Fruit fly (Drosophila melanogaster) whole organism, embryonic: ENCODE data around the gene CG42674.

Experiments
- Abd-B ChIP-seq: fragments of 200-800 bp; sonication (Bioruptor generic); optimal IDR thresholded peaks from 2 replicates; lab custom pipeline; 2018; ENCODE audit warnings: missing biosample characterization, mild to moderate bottlenecking, missing genetic modification characterization, moderate library complexity
- CG10209 ChIP-seq: fragments of 200-800 bp; sonication (Bioruptor generic); optimal IDR thresholded peaks from 3 replicates; lab custom pipeline; 2017; ENCODE audit warnings: missing biosample characterization, mild to moderate bottlenecking, missing genetic modification characterization, missing genetic modification reagents
- CG12071 ChIP-seq: fragments of 200-800 bp; sonication (Bioruptor generic); optimal IDR thresholded peaks from 3 replicates; lab custom pipeline; 2018; ENCODE audit warnings: missing biosample characterization, mild to moderate bottlenecking, missing genetic modification characterization
- CG1233 ChIP-seq: fragments of 200-800 bp; sonication (Bioruptor generic); optimal IDR thresholded peaks from 4 replicates; lab custom pipeline; 2018; ENCODE audit warnings: missing biosample characterization, mild to moderate bottlenecking, missing genetic modification characterization
- CG13624 ChIP-seq: fragments of 200-800 bp; sonication (Bioruptor generic); optimal IDR thresholded peaks from 2 replicates; lab custom pipeline; 2016; ENCODE audit warnings: missing biosample characterization, missing genetic modification characterization
- CG14965 ChIP-seq: fragments of 200-800 bp; sonication (Bioruptor generic); optimal IDR thresholded peaks from 2 replicates; lab custom pipeline; 2016; ENCODE audit warnings: missing biosample characterization, missing genetic modification characterization, borderline replicate concordance
- CG15011 ChIP-seq: fragments of 200-800 bp; sonication (Bioruptor generic); optimal IDR thresholded peaks from 3 replicates; lab custom pipeline; 2018; ENCODE audit warnings: missing biosample characterization, mild to moderate bottlenecking, missing genetic modification characterization
- CG1647 ChIP-seq: fragments of 200-800 bp; sonication (Bioruptor generic); optimal IDR thresholded peaks from 3 replicates; lab custom pipeline; 2016; ENCODE audit warnings: missing biosample characterization, missing genetic modification characterization
- CG16779 ChIP-seq: fragments of 200-800 bp; sonication (Bioruptor generic); IDR thresholded peaks from 2 replicates; pipeline ENCODE4 v1.3.6; 2022; ENCODE audit warnings: missing biosample characterization, missing genetic modification characterization
- CG1792 ChIP-seq: fragments of 200-800 bp; sonication (Bioruptor generic); optimal IDR thresholded peaks from 2 replicates; lab custom pipeline; 2016; ENCODE audit warnings: missing biosample characterization, missing genetic modification characterization
- CG18262 ChIP-seq: fragments of 200-800 bp; optimal IDR thresholded peaks from 3 replicates; lab custom pipeline; 2019; ENCODE audit warnings: missing biosample characterization, mild to moderate bottlenecking, missing genetic modification characterization, moderate library complexity
- CG3065 ChIP-seq: fragments of 200-800 bp; sonication (Bioruptor generic); optimal IDR thresholded peaks from 2 replicates; lab custom pipeline; 2016; ENCODE audit warnings: missing biosample characterization, missing genetic modification characterization
- CG3726 ChIP-seq: fragments of 200-800 bp; sonication (Bioruptor generic); IDR thresholded peaks from 3 replicates; pipeline ENCODE4, ENCODE4 v1.3.6; 2022; ENCODE audit warnings: missing biosample characterization, missing genetic modification characterization
- CG42726 ChIP-seq: fragments of 200-800 bp; sonication (Bioruptor generic); IDR thresholded peaks from 2 replicates; pipeline ENCODE4 v1.3.6; 2022; ENCODE audit warnings: missing biosample characterization, missing genetic modification characterization; ENCODE audit not compliant: partially characterized antibody
- CG7556 ChIP-seq: fragments of 200-800 bp; sonication (Bioruptor generic); optimal IDR thresholded peaks from 2 replicates; lab custom pipeline; 2017; ENCODE audit warnings: missing biosample characterization, mild to moderate bottlenecking, missing genetic modification characterization
- CG8478 ChIP-seq: fragments of >200 bp; optimal IDR thresholded peaks from 2 replicates; lab custom pipeline; 2018
- CG8924 ChIP-seq: fragments of 200-800 bp; optimal IDR thresholded peaks from 3 replicates; lab custom pipeline; 2019; ENCODE audit warnings: missing biosample characterization, mild to moderate bottlenecking, missing genetic modification characterization, moderate library complexity
- CG9609 ChIP-seq: fragments of 200-800 bp; sonication (Bioruptor generic); optimal IDR thresholded peaks from 3 replicates; lab custom pipeline; 2016; ENCODE audit warnings: missing biosample characterization, missing genetic modification characterization
- CkIIα-i1 ChIP-seq: fragments of 200-800 bp; sonication (Bioruptor generic); IDR thresholded peaks from 2 replicates; pipeline ENCODE4 v1.3.6; 2022; ENCODE audit warnings: missing biosample characterization, missing genetic modification characterization
- Dll ChIP-seq: fragments of 200-800 bp; sonication (Bioruptor generic); IDR thresholded peaks from 4 replicates; pipeline ENCODE4 v1.3.6; 2022; ENCODE audit warnings: missing biosample characterization, missing genetic modification characterization; ENCODE audit not compliant: partially characterized antibody
- Fer2 ChIP-seq: fragments of 200-800 bp; sonication (Bioruptor generic); optimal IDR thresholded peaks from 2 replicates; lab custom pipeline; 2018; ENCODE audit warnings: missing biosample characterization, mild to moderate bottlenecking, missing genetic modification characterization, moderate library complexity
- H2.0 ChIP-seq: fragments of 200-800 bp; sonication (Bioruptor generic); IDR thresholded peaks from 2 replicates; pipeline ENCODE4 v1.3.6; 2022; ENCODE audit warnings: missing biosample characterization, missing genetic modification characterization
- Hmx ChIP-seq: fragments of 200-800 bp; sonication (Bioruptor generic); optimal IDR thresholded peaks from 2 replicates; lab custom pipeline; 2016; ENCODE audit warnings: missing biosample characterization, missing genetic modification characterization
- Hsf ChIP-seq: fragments of 200-800 bp; sonication (Bioruptor generic); optimal IDR thresholded peaks from 3 replicates; lab custom pipeline; 2016; ENCODE audit warnings: missing biosample characterization, missing genetic modification characterization
- Lhr ChIP-seq: fragments of 200-800 bp; sonication (Bioruptor generic); optimal IDR thresholded peaks from 3 replicates; lab custom pipeline; 2017; ENCODE audit warnings: mild to moderate bottlenecking, missing biosample characterization, missing genetic modification reagents, missing genetic modification characterization
- MESR4 ChIP-seq: fragments of 200-800 bp; sonication (Bioruptor generic); optimal IDR thresholded peaks from 2 replicates; lab custom pipeline; 2018; ENCODE audit warnings: missing biosample characterization, mild to moderate bottlenecking, missing genetic modification characterization, moderate library complexity
- Meics ChIP-seq: fragments of 200-800 bp; sonication (Bioruptor generic); optimal IDR thresholded peaks from 2 replicates; lab custom pipeline; 2017; ENCODE audit warnings: missing biosample characterization, mild to moderate bottlenecking, missing genetic modification characterization
- Nf-YC ChIP-seq: fragments of 200-800 bp; optimal IDR thresholded peaks from 3 replicates; lab custom pipeline; 2019; ENCODE audit warnings: missing biosample characterization, mild to moderate bottlenecking, missing genetic modification characterization, moderate library complexity
- Rx ChIP-seq: fragments of 200-800 bp; sonication (Bioruptor generic); IDR thresholded peaks from 2 replicates; pipeline ENCODE4 v1.3.6; 2022; ENCODE audit warnings: missing biosample characterization, missing genetic modification characterization
- Stat92E ChIP-seq, 3 experiments: fragments of >200 bp in 2 of 3; fragments of 200-800 bp in 1 of 3; sonication (Bioruptor generic) in 1 of 3; optimal IDR thresholded peaks; 2 replicates each; lab custom pipeline; 2017 to 2019; ENCODE audit warnings: missing biosample characterization in 3 of 3, missing genetic modification characterization in 3 of 3, mild to moderate bottlenecking in 1 of 3, moderate library complexity in 1 of 3
- ash1 ChIP-seq: fragments of 200-800 bp; sonication (Bioruptor generic); optimal IDR thresholded peaks from 2 replicates; lab custom pipeline; 2018; ENCODE audit warnings: missing biosample characterization, mild to moderate bottlenecking, missing genetic modification characterization
- az2 ChIP-seq: fragments of 200-800 bp; sonication (Bioruptor generic); optimal IDR thresholded peaks from 3 replicates; lab custom pipeline; 2016; ENCODE audit warnings: missing biosample characterization, missing genetic modification characterization
- corto ChIP-seq: fragments of 200-800 bp; sonication (Bioruptor generic); optimal IDR thresholded peaks from 2 replicates; lab custom pipeline; 2016; ENCODE audit warnings: missing biosample characterization, mild to moderate bottlenecking, missing genetic modification characterization, moderate library complexity
- danr ChIP-seq: fragments of 200-800 bp; sonication (Bioruptor generic); IDR thresholded peaks from 2 replicates; pipeline ENCODE4 v1.3.6; 2022; ENCODE audit warnings: missing biosample characterization, missing genetic modification characterization
- esg ChIP-seq: fragments of 200-800 bp; sonication (Bioruptor generic); conservative IDR thresholded peaks from 2 replicates; pipeline ENCODE4 v1.3.6; 2022; ENCODE audit warnings: missing biosample characterization, missing genetic modification characterization
- eyg ChIP-seq: fragments of 200-800 bp; sonication (Bioruptor generic); optimal IDR thresholded peaks from 3 replicates; lab custom pipeline; 2016; ENCODE audit warnings: missing biosample characterization, missing genetic modification characterization
- gsb-n ChIP-seq: fragments of 200-800 bp; sonication (Bioruptor generic); optimal IDR thresholded peaks from 3 replicates; lab custom pipeline; 2018; ENCODE audit warnings: missing biosample characterization, mild to moderate bottlenecking, missing genetic modification characterization
- lbe ChIP-seq: fragments of 200-800 bp; sonication (Bioruptor generic); optimal IDR thresholded peaks from 2 replicates; lab custom pipeline; 2016; ENCODE audit warnings: missing biosample characterization, mild to moderate bottlenecking, missing genetic modification characterization
- lov ChIP-seq, 2 experiments: fragments of 200-800 bp in 1 of 2; fragments of >200 bp in 1 of 2; sonication (Bioruptor generic) in 1 of 2; IDR thresholded peaks in 1 of 2; optimal IDR thresholded peaks in 1 of 2; 2 replicates in 1 of 2; 3 replicates in 1 of 2; pipeline versions ENCODE4 v1.3.6 to Lab custom; 2017 to 2022; ENCODE audit warnings: missing biosample characterization in 1 of 2, missing genetic modification characterization in 1 of 2
- nmo ChIP-seq: fragments of 200-800 bp; sonication (Bioruptor generic); optimal IDR thresholded peaks from 2 replicates; lab custom pipeline; 2018; ENCODE audit warnings: missing biosample characterization, mild to moderate bottlenecking, missing genetic modification characterization, moderate library complexity
- onecut ChIP-seq: fragments of 200-800 bp; sonication (Bioruptor generic); IDR thresholded peaks from 2 replicates; pipeline ENCODE4 v1.3.6; 2022; ENCODE audit warnings: missing biosample characterization, missing genetic modification characterization
- pho ChIP-seq: fragments of 200-800 bp; sonication (Bioruptor generic); optimal IDR thresholded peaks from 2 replicates; lab custom pipeline; 2016; ENCODE audit warnings: missing biosample characterization, missing genetic modification characterization
- ranshi ChIP-seq: fragments of 200-800 bp; sonication (Bioruptor generic); IDR thresholded peaks from 2 replicates; pipeline ENCODE4 v1.3.6; 2022; ENCODE audit warnings: missing biosample characterization, missing genetic modification characterization
- schlank ChIP-seq: fragments of 200-800 bp; sonication (Bioruptor generic); optimal IDR thresholded peaks from 2 replicates; lab custom pipeline; 2018; ENCODE audit warnings: missing biosample characterization, mild to moderate bottlenecking, missing genetic modification characterization
- scrt ChIP-seq: fragments of 200-800 bp; sonication (Bioruptor generic); optimal IDR thresholded peaks from 2 replicates; lab custom pipeline; 2018; ENCODE audit warnings: missing biosample characterization, mild to moderate bottlenecking, missing genetic modification characterization, moderate library complexity
- slbo ChIP-seq: fragments of 200-800 bp; sonication (Bioruptor generic); IDR thresholded peaks from 2 replicates; pipeline ENCODE4 v1.3.6; 2022; ENCODE audit warnings: missing biosample characterization, missing genetic modification characterization
- usp ChIP-seq: fragments of >200 bp; optimal IDR thresholded peaks from 2 replicates; lab custom pipeline; 2017; ENCODE audit warnings: missing biosample characterization, missing genetic modification characterization

Gene CG42674

dm6 chr3L:20241987-20242982 lies 44.2 kb upstream of the CG42674 start (continued):
- no peak for TF ChIP-seq Hmx (GFP tag; lab: Kevin White, UChicago)
- TF ChIP-seq CG9609 (GFP tag; lab: Kevin White, UChicago), result no peak
- TF ChIP-seq Hsf (GFP tag; lab: Kevin White, UChicago), result peak; percentile 25
- no peak; the same call in 1 of the 2 replicates for TF ChIP-seq CG42726 (GFP tag; lab: Robert Waterston, UW)
- no peak for TF ChIP-seq CG3065 (GFP tag; lab: Kevin White, UChicago)
- TF ChIP-seq Lhr, result no peak
- no peak for TF ChIP-seq CG8478
- no peak for TF ChIP-seq CG12071 (GFP tag; lab: Kevin White, UChicago)
- no peak for TF ChIP-seq lov (optimal IDR thresholded peaks at IDR 0.05; lab: Kevin White, UChicago)
- 0 out of 3 replicates have a peak, but pooled peaks have one; percentile 42 for TF ChIP-seq lov (GFP tag; IDR thresholded peaks at IDR 0.05; lab: Robert Waterston, UW)
- no peak for TF ChIP-seq CG16779 (GFP tag; lab: Robert Waterston, UW)
- no peak for TF ChIP-seq Stat92E (GFP tag; optimal IDR thresholded peaks at IDR 0.05; lab: Kevin White, UChicago)
- peak; percentile 64 for TF ChIP-seq CG7556 (GFP tag; lab: Kevin White, UChicago)
- TF ChIP-seq danr (GFP tag; lab: Robert Waterston, UW), result no peak; the same call in 1 of the 2 replicates
- TF ChIP-seq CG15011 (GFP tag; lab: Kevin White, UChicago), result no peak
- TF ChIP-seq Nf-YC (tag; lab: Kevin White, UChicago), result peak; percentile 58
- no peak for TF ChIP-seq ash1 (GFP tag; lab: Kevin White, UChicago)
- TF ChIP-seq CG10209 (GFP tag; lab: Kevin White, UChicago), result peak; percentile 57
- TF ChIP-seq Dll (GFP tag; lab: Robert Waterston, UW), result peak; percentile 79
- peak; percentile 94 for TF ChIP-seq MESR4 (GFP tag; lab: Kevin White, UChicago)
- TF ChIP-seq gsb-n (tag; lab: Kevin White, UChicago), result no peak
- peak; percentile 53 for TF ChIP-seq H2.0 (GFP tag; lab: Robert Waterston, UW)
- peak; percentile 53 for TF ChIP-seq Meics
- 0 out of 2 replicates have a peak, but pooled peaks have one; percentile 23 for TF ChIP-seq Rx (GFP tag; lab: Robert Waterston, UW)
- TF ChIP-seq CkIIα-i1, result no peak
- no peak for TF ChIP-seq usp (GFP tag; lab: Kevin White, UChicago)
- TF ChIP-seq nmo (GFP tag; lab: Kevin White, UChicago), result peak; percentile 79
- TF ChIP-seq CG1647 (GFP tag; lab: Kevin White, UChicago), result no peak
- peak; percentile 48 for TF ChIP-seq corto (GFP tag; lab: Kevin White, UChicago)
- TF ChIP-seq scrt (GFP tag; lab: Kevin White, UChicago), result peak; percentile 3
- peak; percentile 48 for TF ChIP-seq Abd-B (GFP tag; lab: Kevin White, UChicago)
- TF ChIP-seq az2 (GFP tag; lab: Kevin White, UChicago), result peak; percentile 27
- TF ChIP-seq CG18262, result peak; percentile 92
- TF ChIP-seq lbe (GFP tag; lab: Kevin White, UChicago), result peak; percentile 37
- peak; percentile 11 for TF ChIP-seq pho (GFP tag; lab: Kevin White, UChicago)
- TF ChIP-seq Fer2 (tag; lab: Kevin White, UChicago), result peak; percentile 11
- TF ChIP-seq slbo (GFP tag; lab: Robert Waterston, UW), result peak; percentile 66
- TF ChIP-seq CG1792, result no peak
- peak; percentile 40; the same call in 1 of the 2 replicates for TF ChIP-seq ranshi
- 0 out of 2 replicates have a peak, but pooled peaks have one; percentile 10 for TF ChIP-seq onecut (GFP tag; lab: Robert Waterston, UW)
- TF ChIP-seq esg (GFP tag; lab: Robert Waterston, UW), result peak; percentile 25; the same call in 1 of the 2 replicates
- peak; percentile 33 for TF ChIP-seq schlank
- no peak for TF ChIP-seq CG14965 (GFP tag; lab: Kevin White, UChicago)
- no peak for TF ChIP-seq eyg
- TF ChIP-seq CG8924 (tag; lab: Kevin White, UChicago), result peak; percentile 64
- no peak for TF ChIP-seq CG13624
- peak; percentile 41 for TF ChIP-seq CG1233 (GFP tag; lab: Kevin White, UChicago)
- TF ChIP-seq CG3726, result no peak
